Worm (Caenorhabditis elegans): ENCODE measurements around the gene K05F1.13.

- TF ChIP-seq klf-2 (GFP tag; conservative IDR thresholded peaks at IDR 0.05) (no peak), tab-1 (GFP tag; IDR thresholded peaks at IDR 0.05) (no peak), ztf-23 (GFP tag; IDR thresholded peaks at IDR 0.05) (no peak), T22C8.4 (GFP tag; IDR thresholded peaks at IDR 0.05) (no peak), flt-1 (GFP tag; IDR thresholded peaks at IDR 0.05) (no peak), ztf-29 (GFP tag; IDR thresholded peaks at IDR 0.05) (no peak), med-1 (GFP tag; optimal IDR thresholded peaks at IDR 0.05; ENCODE audit: insufficient read depth) (no peak)
These were observed 17.6 kb downstream of the K05F1.13 start for ce11 chrII:5806563-5806962.

Data from whole organism, midembryonic.